Fruit fly (Drosophila melanogaster): ENCODE data around the gene CG12279.

dm6 chr3R:12697022-12697421 is 7.9 kb upstream of the CG12279 start, which contains the start of gene Past1:
- TF ChIP-seq CG8159 (tag; optimal IDR thresholded peaks at IDR 0.05) = no peak
- no peak for TF ChIP-seq CG34367 (tag; optimal IDR thresholded peaks at IDR 0.05)
- TF ChIP-seq CG13204 (GFP tag; optimal IDR thresholded peaks at IDR 0.05) = no peak
- no peak for TF ChIP-seq Pif1A (GFP tag; optimal IDR thresholded peaks at IDR 0.05)
- no peak for TF ChIP-seq CG17806 (tag; optimal IDR thresholded peaks at IDR 0.05)
- no peak for TF ChIP-seq CG32121 (GFP tag; IDR thresholded peaks at IDR 0.05)
- TF ChIP-seq Snoo (tag; optimal IDR thresholded peaks at IDR 0.05) = no peak
- TF ChIP-seq EcR (GFP tag; optimal IDR thresholded peaks at IDR 0.05) = no peak
- TF ChIP-seq CG4496 (GFP tag; IDR thresholded peaks at IDR 0.05) = no peak
- TF ChIP-seq CG14655 (GFP tag; optimal IDR thresholded peaks at IDR 0.05) = no peak
- TF ChIP-seq Ets98B (GFP tag; IDR thresholded peaks at IDR 0.05) = no peak
- no peak for TF ChIP-seq CG10348 (GFP tag; IDR thresholded peaks at IDR 0.05)
- no peak for TF ChIP-seq gl (tag; optimal IDR thresholded peaks at IDR 0.05)
- TF ChIP-seq Pif1B (GFP tag; optimal IDR thresholded peaks at IDR 0.05) = no peak

All from whole organism, pupa.